Fruit fly (Drosophila melanogaster): Measurements from ENCODE around the gene Acsx2.

Gene Acsx2

DNA sequence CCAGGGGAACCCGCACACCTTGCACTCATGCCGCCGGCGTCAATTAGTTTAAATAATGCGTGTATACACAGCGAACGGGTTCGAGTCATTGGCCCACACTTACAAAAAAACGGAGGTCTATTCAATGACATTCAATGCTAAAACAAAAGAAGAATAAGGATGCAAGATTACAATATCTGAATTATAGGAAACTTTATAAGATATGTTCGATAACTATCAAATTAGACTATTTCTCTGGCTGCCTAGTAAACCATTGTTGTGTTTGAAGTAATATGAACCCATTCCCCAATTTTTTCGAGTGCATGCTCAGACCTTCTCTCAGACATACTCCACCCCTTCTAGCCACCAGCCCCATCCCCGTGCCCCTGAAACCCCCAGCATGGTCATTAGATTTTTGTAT, 42.4 kb downstream of the Acsx2 start (continued):
- no peak for TF ChIP-seq Fer3 (tag; optimal IDR thresholded peaks at IDR 0.05)
- peak; percentile 22 for TF ChIP-seq CG8924 (tag; optimal IDR thresholded peaks at IDR 0.05)
- no peak for TF ChIP-seq Atf3 (GFP tag; optimal IDR thresholded peaks at IDR 0.05)
- TF ChIP-seq CG10959 (GFP tag; IDR thresholded peaks at IDR 0.05) = no peak
- TF ChIP-seq bcd (GFP tag; optimal IDR thresholded peaks at IDR 0.05) = peak; percentile 1
- no peak for TF ChIP-seq CG16815 (GFP tag; optimal IDR thresholded peaks at IDR 0.05)
- peak; percentile 13 for TF ChIP-seq zf30C (GFP tag; optimal IDR thresholded peaks at IDR 0.05)
- peak; percentile 47 for TF ChIP-seq Blimp-1 (GFP tag; optimal IDR thresholded peaks at IDR 0.05)
- peak in 1 of 2 experiments; percentile 44 for TF ChIP-seq bsh (GFP tag; optimal IDR thresholded peaks at IDR 0.05)
- peak; percentile 11 for TF ChIP-seq CG17359 (tag; optimal IDR thresholded peaks at IDR 0.05)
- 0 out of 2 replicates have a peak, but pooled peaks have one; percentile 13 for TF ChIP-seq Drgx (GFP tag; IDR thresholded peaks at IDR 0.05)
- TF ChIP-seq CG14710 (tag; optimal IDR thresholded peaks at IDR 0.05) = peak; percentile 23
- peak; percentile 29 for TF ChIP-seq CG2202 (tag; optimal IDR thresholded peaks at IDR 0.05)
- no peak for TF ChIP-seq NFAT (GFP tag; IDR thresholded peaks at IDR 0.05)
- peak; percentile 23 for TF ChIP-seq nmo (GFP tag; optimal IDR thresholded peaks at IDR 0.05)
- TF ChIP-seq CG1603 (tag; optimal IDR thresholded peaks at IDR 0.05) = peak; percentile 12
- TF ChIP-seq CG33557 (GFP tag; optimal IDR thresholded peaks at IDR 0.05) = no peak
- peak; percentile 0 for TF ChIP-seq Ssrp (tag; optimal IDR thresholded peaks at IDR 0.05)
- TF ChIP-seq ATbp (GFP tag; optimal IDR thresholded peaks at IDR 0.05) = peak; percentile 26
- TF ChIP-seq Asciz (GFP tag; optimal IDR thresholded peaks at IDR 0.05) = peak; percentile 20
- TF ChIP-seq Med (GFP tag) = peak; percentile 49
- no peak for TF ChIP-seq Side (GFP tag; optimal IDR thresholded peaks at IDR 0.05)
- no peak for TF ChIP-seq Vsx1 (GFP tag; optimal IDR thresholded peaks at IDR 0.05)
- peak; percentile 22 for TF ChIP-seq CG12391 (tag; optimal IDR thresholded peaks at IDR 0.05)
- peak; percentile 14 for TF ChIP-seq CG17829 (tag; optimal IDR thresholded peaks at IDR 0.05)
- peak; percentile 52; the same call in 1 of the 2 replicates for TF ChIP-seq Xrp1 (GFP tag; IDR thresholded peaks at IDR 0.05)

DNA sequence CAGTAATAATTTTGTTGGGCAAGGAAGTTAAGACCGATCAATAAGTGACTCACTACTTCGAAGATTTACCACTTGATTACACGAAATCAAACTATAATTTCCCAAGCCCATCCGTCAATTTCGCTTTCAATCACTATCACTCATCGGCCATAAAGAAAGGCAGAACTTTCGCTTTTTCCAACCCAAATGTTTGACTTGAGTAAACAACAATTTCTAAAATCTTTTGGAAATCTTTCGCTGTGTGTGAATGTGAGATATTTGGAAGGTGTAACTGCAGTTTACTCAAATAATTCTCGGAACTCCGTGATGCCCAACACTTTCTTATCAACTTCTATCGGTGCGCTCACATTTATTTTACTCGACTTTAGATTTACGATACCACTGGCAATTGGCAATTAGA, 43.6 kb downstream of the Acsx2 start:
- no peak for TF ChIP-seq CG11093 (GFP tag; IDR thresholded peaks at IDR 0.05)
- TF ChIP-seq prd (optimal IDR thresholded peaks at IDR 0.05) = no peak
- no peak for TF ChIP-seq prd (GFP tag; IDR thresholded peaks at IDR 0.05)
- TF ChIP-seq CG17359 (tag; optimal IDR thresholded peaks at IDR 0.05) = peak; percentile 0
- TF ChIP-seq CG17912 (GFP tag; optimal IDR thresholded peaks at IDR 0.05) = no peak
- no peak for TF ChIP-seq rib (GFP tag; IDR thresholded peaks at IDR 0.05)
- no peak for TF ChIP-seq CG17568 (GFP tag; optimal IDR thresholded peaks at IDR 0.05)
- no peak for TF ChIP-seq CG12769 (tag; optimal IDR thresholded peaks at IDR 0.05)
- TF ChIP-seq org-1 (GFP tag; optimal IDR thresholded peaks at IDR 0.05) = no peak
- no peak for TF ChIP-seq Hr39 (optimal IDR thresholded peaks at IDR 0.05)
- TF ChIP-seq Drgx (GFP tag; IDR thresholded peaks at IDR 0.05) = no peak
- peak; percentile 48 for TF ChIP-seq CG33557 (GFP tag; optimal IDR thresholded peaks at IDR 0.05)
- no peak for TF ChIP-seq CG14965 (GFP tag; optimal IDR thresholded peaks at IDR 0.05; ENCODE audit: borderline replicate concordance)
- no peak for TF ChIP-seq emc (GFP tag; optimal IDR thresholded peaks at IDR 0.05)
- TF ChIP-seq C15 (GFP tag; IDR thresholded peaks at IDR 0.05) = no peak
- TF ChIP-seq Hey (tag; optimal IDR thresholded peaks at IDR 0.05) = no peak
- TF ChIP-seq al (GFP tag; IDR thresholded peaks at IDR 0.05) = no peak
- no peak for TF ChIP-seq Lhr (GFP tag; optimal IDR thresholded peaks at IDR 0.05)
- no peak for TF ChIP-seq sob (GFP tag; IDR thresholded peaks at IDR 0.05)
- TF ChIP-seq CG6654 (GFP tag; optimal IDR thresholded peaks at IDR 0.05) = no peak
- no peak for TF ChIP-seq CG3163 (GFP tag; optimal IDR thresholded peaks at IDR 0.05)
- no peak for TF ChIP-seq Ssrp (tag; optimal IDR thresholded peaks at IDR 0.05)
- TF ChIP-seq CG10431 (GFP tag; optimal IDR thresholded peaks at IDR 0.05) = peak; percentile 2
- no peak for TF ChIP-seq CG12659 (GFP tag; optimal IDR thresholded peaks at IDR 0.05)
- TF ChIP-seq dmrt11E (tag; optimal IDR thresholded peaks at IDR 0.05) = peak; percentile 14
- no peak for TF ChIP-seq CG18011 (GFP tag; optimal IDR thresholded peaks at IDR 0.05)
- TF ChIP-seq ash1 (GFP tag; optimal IDR thresholded peaks at IDR 0.05) = no peak
- TF ChIP-seq CG9797 (GFP tag; optimal IDR thresholded peaks at IDR 0.05) = no peak
- no peak for TF ChIP-seq knrl (GFP tag; IDR thresholded peaks at IDR 0.05; ENCODE audit: partially characterized antibody)
